Worm (Caenorhabditis elegans) whole organism, mixed stage, embryonic: ENCODE data around the gene Y69H2.1.

ENCODE experiments used
- M03D4.4 ChIP-seq: sonication (generic microtip); optimal IDR thresholded peaks from 2 replicates; lab custom pipeline; 2017; ENCODE audit warnings: mild to moderate bottlenecking, missing genetic modification characterization, missing compliant biosample characterization
- bed-3 ChIP-seq: fragments of 200-800 bp; sonication (Bioruptor generic); optimal IDR thresholded peaks from 3 replicates; lab custom pipeline; 2018; ENCODE audit warnings: mild to moderate bottlenecking, missing genetic modification characterization, moderate library complexity, missing compliant biosample characterization
- blmp-1 ChIP-seq: fragments of 150-350 bp; optimal IDR thresholded peaks from 2 replicates; lab custom pipeline; 2014; ENCODE audit warnings: missing biosample characterization, missing genetic modification characterization
- ceh-39 ChIP-seq: fragments of 150-350 bp; optimal IDR thresholded peaks from 2 replicates; lab custom pipeline; 2014; ENCODE audit warnings: missing biosample characterization, missing genetic modification characterization
- ceh-43 ChIP-seq: fragments of 200-800 bp; sonication (Bioruptor generic); optimal IDR thresholded peaks from 2 replicates; lab custom pipeline; 2018; ENCODE audit warnings: mild to moderate bottlenecking, missing genetic modification characterization, moderate library complexity, missing compliant biosample characterization
- ceh-83 ChIP-seq: fragments of 200-800 bp; sonication (Bioruptor generic); optimal IDR thresholded peaks from 2 replicates; lab custom pipeline; 2018; ENCODE audit warnings: mild to moderate bottlenecking, missing genetic modification characterization, missing compliant biosample characterization
- ces-1 ChIP-seq: fragments of 150-350 bp; optimal IDR thresholded peaks from 2 replicates; lab custom pipeline; 2014; ENCODE audit warnings: missing biosample characterization, missing genetic modification reagents, missing genetic modification characterization
- cnd-1 ChIP-seq: fragments of 200-800 bp; sonication (Bioruptor generic); optimal IDR thresholded peaks from 2 replicates; lab custom pipeline; 2018; ENCODE audit warnings: mild to moderate bottlenecking, missing genetic modification characterization, missing compliant biosample characterization
- drap-1 ChIP-seq: fragments of 200-800 bp; sonication (Bioruptor generic); optimal IDR thresholded peaks from 3 replicates; lab custom pipeline; 2018; ENCODE audit warnings: mild to moderate bottlenecking, missing genetic modification characterization, missing compliant biosample characterization
- elt-1 ChIP-seq: sonication (generic microtip); optimal IDR thresholded peaks from 2 replicates; lab custom pipeline; 2017; ENCODE audit warnings: missing genetic modification characterization, mild to moderate bottlenecking, missing compliant biosample characterization, antibody characterized with exemption, moderate library complexity, borderline replicate concordance; ENCODE audit not compliant: insufficient read depth
- elt-3 ChIP-seq: fragments of 150-350 bp; optimal IDR thresholded peaks from 2 replicates; lab custom pipeline; 2014; ENCODE audit warnings: missing biosample characterization, missing genetic modification characterization
- flh-1 ChIP-seq: fragments of 200-800 bp; sonication (Bioruptor generic); optimal IDR thresholded peaks from 2 replicates; lab custom pipeline; 2018; ENCODE audit warnings: mild to moderate bottlenecking, missing genetic modification characterization, moderate library complexity, missing compliant biosample characterization
- hlh-1 ChIP-seq: fragments of 150-350 bp; optimal IDR thresholded peaks from 2 replicates; lab custom pipeline; 2014; ENCODE audit warnings: missing biosample characterization, missing genetic modification reagents, missing genetic modification characterization
- lin-13 ChIP-seq: fragments of 150-350 bp; optimal IDR thresholded peaks from 2 replicates; lab custom pipeline; 2014; ENCODE audit warnings: missing biosample characterization, missing genetic modification characterization
- lin-32 ChIP-seq: fragments of 200-800 bp; sonication (Bioruptor generic); optimal IDR thresholded peaks from 2 replicates; lab custom pipeline; 2018; ENCODE audit warnings: mild to moderate bottlenecking, missing genetic modification characterization, missing compliant biosample characterization
- lsy-2 ChIP-seq: fragments of 150-350 bp; optimal IDR thresholded peaks from 2 replicates; lab custom pipeline; 2014; ENCODE audit warnings: missing biosample characterization, missing genetic modification characterization
- mab-5 ChIP-seq: fragments of 150-350 bp; optimal IDR thresholded peaks from 2 replicates; lab custom pipeline; 2014; ENCODE audit warnings: missing biosample characterization, missing genetic modification characterization
- mep-1 ChIP-seq: fragments of 150-350 bp; optimal IDR thresholded peaks from 2 replicates; lab custom pipeline; 2017; ENCODE audit warnings: missing biosample characterization, missing genetic modification reagents, missing genetic modification characterization, inconsistent platforms
- mls-2 ChIP-seq: sonication (generic microtip); optimal IDR thresholded peaks from 2 replicates; lab custom pipeline; 2016; ENCODE audit warnings: mild to moderate bottlenecking, missing genetic modification characterization, moderate library complexity, missing compliant biosample characterization
- nhr-12 ChIP-seq: fragments of 150-350 bp; optimal IDR thresholded peaks from 2 replicates; lab custom pipeline; 2014; ENCODE audit warnings: missing biosample characterization, missing genetic modification characterization
- nhr-2 ChIP-seq: fragments of 150-350 bp; optimal IDR thresholded peaks from 2 replicates; lab custom pipeline; 2014; ENCODE audit warnings: missing biosample characterization, missing genetic modification characterization
- nhr-237 ChIP-seq: fragments of 150-350 bp; optimal IDR thresholded peaks from 2 replicates; lab custom pipeline; 2014; ENCODE audit warnings: missing biosample characterization, missing genetic modification characterization
- nhr-28 ChIP-seq: fragments of 150-350 bp; optimal IDR thresholded peaks from 2 replicates; lab custom pipeline; 2014; ENCODE audit warnings: missing biosample characterization, missing genetic modification characterization
- nhr-76 ChIP-seq: sonication (generic microtip); optimal IDR thresholded peaks from 2 replicates; lab custom pipeline; 2017; ENCODE audit warnings: missing biosample characterization, missing genetic modification characterization
- pha-4 ChIP-seq: fragments of 150-350 bp; optimal IDR thresholded peaks from 2 replicates; lab custom pipeline; 2018; ENCODE audit warnings: missing biosample characterization, missing genetic modification reagents, missing genetic modification characterization
- sem-2 ChIP-seq: fragments of 200-800 bp; sonication (Bioruptor generic); optimal IDR thresholded peaks from 2 replicates; lab custom pipeline; 2018; ENCODE audit warnings: mild to moderate bottlenecking, missing genetic modification characterization, missing compliant biosample characterization
- snpc-4 ChIP-seq: fragments of 150-350 bp; optimal IDR thresholded peaks from 2 replicates; lab custom pipeline; 2014; ENCODE audit warnings: missing biosample characterization, missing genetic modification characterization
- sptf-1 ChIP-seq: sonication (generic microtip); optimal IDR thresholded peaks from 2 replicates; lab custom pipeline; 2017; ENCODE audit warnings: mild to moderate bottlenecking, missing genetic modification characterization, moderate library complexity, missing compliant biosample characterization
- tbx-8 ChIP-seq: fragments of 200-800 bp; sonication (Bioruptor generic); optimal IDR thresholded peaks from 2 replicates; lab custom pipeline; 2018; ENCODE audit warnings: mild to moderate bottlenecking, missing genetic modification characterization, moderate library complexity, missing compliant biosample characterization
- unc-120 ChIP-seq: sonication (generic microtip); optimal IDR thresholded peaks from 2 replicates; lab custom pipeline; 2017; ENCODE audit warnings: missing genetic modification characterization, missing compliant biosample characterization; ENCODE audit not compliant: poor library complexity, severe bottlenecking
- unc-62 ChIP-seq: fragments of 150-350 bp; optimal IDR thresholded peaks from 2 replicates; lab custom pipeline; 2014; ENCODE audit warnings: missing biosample characterization, missing genetic modification reagents, missing genetic modification characterization
- zip-8 ChIP-seq: fragments of 150-350 bp; optimal IDR thresholded peaks from 2 replicates; lab custom pipeline; 2014; ENCODE audit warnings: missing biosample characterization, missing genetic modification characterization

Gene Y69H2.1

ce11 chrV:18579684-18580083 is 42.7 kb downstream of the Y69H2.1 start, which contains the start of gene Y51A2D.13:
Y51A2D.13 (minus strand) TSS chrV:18579784.
- TF ChIP-seq zip-8 (tag; lab: Kevin White, UChicago), result no peak
- no peak for TF ChIP-seq bed-3 (GFP tag; lab: Kevin White, UChicago)
- no peak for TF ChIP-seq lin-32 (GFP tag; lab: Kevin White, UChicago)
- TF ChIP-seq M03D4.4 (tag; lab: Kevin White, UChicago), result no peak
- no peak for TF ChIP-seq sem-2 (GFP tag; lab: Kevin White, UChicago)
- TF ChIP-seq unc-62 (GFP tag; lab: Kevin White, UChicago), result no peak
- no peak for TF ChIP-seq cnd-1 (tag; lab: Kevin White, UChicago)
- no peak for TF ChIP-seq nhr-76 (tag; lab: Kevin White, UChicago)
- TF ChIP-seq nhr-2 (tag; lab: Kevin White, UChicago), result no peak
- TF ChIP-seq snpc-4 (tag; lab: Kevin White, UChicago), result no peak
- TF ChIP-seq ceh-39 (tag; lab: Kevin White, UChicago), result no peak

ce11 chrV:18578306-18578705 is 44.1 kb downstream of the Y69H2.1 start:
- TF ChIP-seq elt-1 (no peak), unc-120 (tag; lab: Kevin White, UChicago) (no peak), lsy-2 (no peak), nhr-237 (tag; lab: Kevin White, UChicago) (no peak), ceh-83 (GFP tag; lab: Kevin White, UChicago) (no peak), drap-1 (GFP tag; lab: Kevin White, UChicago) (no peak), tbx-8 (GFP tag; lab: Kevin White, UChicago) (no peak), ceh-43 (GFP tag; lab: Kevin White, UChicago) (no peak), nhr-28 (tag; lab: Kevin White, UChicago) (no peak), pha-4 (tag; lab: Kevin White, UChicago) (no peak), lin-32 (GFP tag; lab: Kevin White, UChicago) (no peak)

- TF ChIP-seq lsy-2, result no peak
- TF ChIP-seq elt-1, result no peak
- no peak for TF ChIP-seq sptf-1 (tag; lab: Kevin White, UChicago)
- no peak for TF ChIP-seq nhr-237 (tag; lab: Kevin White, UChicago)
- TF ChIP-seq lin-13 (tag; lab: Kevin White, UChicago), result no peak
- no peak for TF ChIP-seq nhr-2 (tag; lab: Kevin White, UChicago)
- TF ChIP-seq ces-1 (GFP tag; lab: Kevin White, UChicago), result no peak
- no peak for TF ChIP-seq ceh-39 (tag; lab: Kevin White, UChicago)
- TF ChIP-seq ceh-83 (GFP tag; lab: Kevin White, UChicago), result no peak
- no peak for TF ChIP-seq mls-2 (tag; lab: Kevin White, UChicago)
- no peak for TF ChIP-seq sem-2 (GFP tag; lab: Kevin White, UChicago)
- TF ChIP-seq ceh-43 (GFP tag; lab: Kevin White, UChicago), result no peak
- no peak for TF ChIP-seq drap-1 (GFP tag; lab: Kevin White, UChicago)
- TF ChIP-seq, all 35 proteins: peak for 0
These were observed 44.8 kb downstream of the Y69H2.1 start for ce11 chrV:18577458-18578078.

- TF ChIP-seq snpc-4 (tag; lab: Kevin White, UChicago) (no peak), ces-1 (GFP tag; lab: Kevin White, UChicago) (no peak), mab-5 (tag; lab: Kevin White, UChicago) (no peak), drap-1 (GFP tag; lab: Kevin White, UChicago) (no peak), blmp-1 (no peak), nhr-2 (tag; lab: Kevin White, UChicago) (no peak), zip-8 (tag; lab: Kevin White, UChicago) (no peak), hlh-1 (tag; lab: Kevin White, UChicago) (no peak), mep-1 (tag; lab: Kevin White, UChicago) (no peak), ceh-39 (tag; lab: Kevin White, UChicago) (no peak)
These were observed 46.2 kb downstream of the Y69H2.1 start for ce11 chrV:18576128-18576527.

- TF ChIP-seq elt-3 (tag; lab: Kevin White, UChicago), result no peak
- no peak for TF ChIP-seq ceh-39 (tag; lab: Kevin White, UChicago)
- TF ChIP-seq mls-2 (tag; lab: Kevin White, UChicago), result no peak
- no peak for TF ChIP-seq unc-120 (tag; lab: Kevin White, UChicago)
- TF ChIP-seq nhr-12 (tag; lab: Kevin White, UChicago), result no peak
- no peak for TF ChIP-seq sem-2 (GFP tag; lab: Kevin White, UChicago)
- no peak for TF ChIP-seq flh-1 (GFP tag; lab: Kevin White, UChicago)
- TF ChIP-seq elt-1, result no peak
- no peak for TF ChIP-seq pha-4 (tag; lab: Kevin White, UChicago)
- TF ChIP-seq nhr-237 (tag; lab: Kevin White, UChicago), result no peak
- TF ChIP-seq lin-32 (GFP tag; lab: Kevin White, UChicago), result no peak
These were observed 47.3 kb downstream of the Y69H2.1 start for ce11 chrV:18575084-18575483.
